Fruit fly (Drosophila melanogaster) whole organism: ENCODE data around the gene Setd3.

Experiments used
- EcR ChIP-seq, 2 experiments: fragments of >200 bp; optimal IDR thresholded peaks; 2 replicates each; lab custom pipeline; 2017; ENCODE audit warnings: missing biosample characterization in 2 of 2, missing genetic modification characterization in 2 of 2, missing genetic modification reagents in 2 of 2
- psq ChIP-seq: fragments of >200 bp; optimal IDR thresholded peaks from 2 replicates; lab custom pipeline; 2017
- usp ChIP-seq: fragments of >200 bp; optimal IDR thresholded peaks from 2 replicates; lab custom pipeline; 2017; ENCODE audit warnings: missing biosample characterization, missing genetic modification characterization, mixed read lengths

DNA sequence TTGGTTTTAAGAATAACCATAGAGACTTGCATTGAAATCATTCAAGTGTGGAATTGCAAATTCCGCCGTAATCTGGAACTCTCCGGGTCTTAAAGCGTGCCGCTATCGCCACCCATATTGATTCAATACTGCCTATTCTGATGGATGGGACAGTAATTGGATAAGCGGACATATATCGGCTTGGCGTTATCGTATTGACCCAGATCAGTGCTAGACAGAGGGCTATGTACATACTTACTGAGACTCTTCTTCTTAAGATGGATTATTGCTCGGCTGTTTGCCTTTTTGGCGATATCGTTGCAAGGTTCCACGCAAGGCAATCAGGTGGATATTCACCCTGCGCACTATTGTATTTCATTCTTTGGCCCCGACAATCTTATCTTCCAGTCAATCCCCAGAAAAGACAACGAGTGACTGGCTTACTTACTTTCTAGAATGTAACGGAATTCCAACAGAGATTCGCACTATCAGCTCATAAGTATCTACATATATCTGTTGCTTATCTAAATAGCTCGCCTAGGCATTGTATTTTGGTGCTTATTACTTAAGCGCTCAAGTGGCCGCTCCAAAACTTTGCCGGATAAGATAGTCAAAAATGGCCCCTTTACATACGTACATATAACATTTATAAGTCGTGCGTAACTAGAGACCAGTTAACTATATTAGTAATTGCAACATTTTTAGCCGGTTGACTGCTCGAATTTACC lies 26.1 kb upstream of the Setd3 start:
- no peak for TF ChIP-seq usp
- no peak for TF ChIP-seq psq
- TF ChIP-seq EcR (GFP tag; optimal IDR thresholded peaks at IDR 0.05; lab: Kevin White, UChicago): no peak
